Worm (Caenorhabditis elegans) whole organism, midembryonic: Measurements from ENCODE around the gene mcm-6.

Experiments used
- T22C8.4 ChIP-seq: fragments of 200-800 bp; sonication (Bioruptor generic); IDR thresholded peaks from 2 replicates; pipeline ENCODE4 v1.3.6; 2022; ENCODE audit warnings: missing genetic modification characterization, missing compliant biosample characterization
- cog-1 ChIP-seq: sonication (generic microtip); optimal IDR thresholded peaks from 2 replicates; lab custom pipeline; 2016; ENCODE audit warnings: missing genetic modification characterization, missing compliant biosample characterization
- flt-1 ChIP-seq: fragments of 200-800 bp; sonication (Bioruptor generic); IDR thresholded peaks from 2 replicates; pipeline ENCODE4 v1.3.6; 2022; ENCODE audit warnings: missing genetic modification characterization, missing compliant biosample characterization
- klf-2 ChIP-seq: fragments of 200-800 bp; sonication (Bioruptor generic); conservative IDR thresholded peaks from 2 replicates; pipeline ENCODE4 v1.3.6; 2022; ENCODE audit warnings: missing genetic modification reagents, missing genetic modification characterization, missing compliant biosample characterization
- med-1 ChIP-seq: sonication (generic microtip); optimal IDR thresholded peaks from 2 replicates; lab custom pipeline; 2017; ENCODE audit warnings: missing genetic modification characterization, mild to moderate bottlenecking, missing compliant biosample characterization, antibody characterized with exemption, missing genetic modification reagents; ENCODE audit not compliant: insufficient read depth
- ref-1 ChIP-seq: fragments of 200-800 bp; sonication (Bioruptor generic); conservative IDR thresholded peaks from 2 replicates; pipeline ENCODE4 v1.3.6; 2022; ENCODE audit warnings: missing genetic modification reagents, missing genetic modification characterization, missing compliant biosample characterization
- tab-1 ChIP-seq: fragments of 200-800 bp; sonication (Bioruptor generic); IDR thresholded peaks from 2 replicates; pipeline ENCODE4 v1.3.6; 2022; ENCODE audit warnings: missing genetic modification characterization, missing compliant biosample characterization
- ztf-23 ChIP-seq: fragments of 200-800 bp; sonication (Bioruptor generic); IDR thresholded peaks from 2 replicates; pipeline ENCODE4 v1.3.6; 2022; ENCODE audit warnings: missing genetic modification reagents, missing genetic modification characterization, missing compliant biosample characterization
- ztf-29 ChIP-seq: fragments of 200-800 bp; sonication (Bioruptor generic); IDR thresholded peaks from 2 replicates; pipeline ENCODE4 v1.3.6; 2022; ENCODE audit warnings: missing genetic modification reagents, missing genetic modification characterization, missing compliant biosample characterization

mcm-6 gene

DNA sequence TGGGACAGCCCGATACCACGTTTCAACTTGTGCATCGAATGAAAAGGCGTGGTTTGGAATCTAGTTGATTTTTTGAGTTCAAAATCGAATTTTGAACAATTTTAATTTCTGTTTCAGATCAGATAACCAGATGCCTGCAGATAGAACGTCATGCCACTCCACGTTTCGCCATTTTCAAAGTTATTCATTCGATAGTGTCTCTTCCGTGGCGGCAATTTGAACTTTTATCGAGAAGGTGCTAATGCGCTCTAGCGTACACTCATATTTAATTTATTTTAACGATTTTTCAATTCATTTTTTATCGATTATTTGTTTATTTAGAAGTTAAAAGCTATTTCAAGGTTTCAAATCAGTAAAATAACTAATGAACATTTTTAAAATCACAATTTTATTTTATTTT lies 18.3 kb upstream of the mcm-6 start:
- TF ChIP-seq tab-1 (no peak), cog-1 (tag; lab: Kevin White, UChicago) (no peak), ref-1 (GFP tag; lab: Robert Waterston, UW) (no peak), ztf-29 (no peak), klf-2 (no peak), flt-1 (GFP tag; lab: Robert Waterston, UW) (no peak)

DNA sequence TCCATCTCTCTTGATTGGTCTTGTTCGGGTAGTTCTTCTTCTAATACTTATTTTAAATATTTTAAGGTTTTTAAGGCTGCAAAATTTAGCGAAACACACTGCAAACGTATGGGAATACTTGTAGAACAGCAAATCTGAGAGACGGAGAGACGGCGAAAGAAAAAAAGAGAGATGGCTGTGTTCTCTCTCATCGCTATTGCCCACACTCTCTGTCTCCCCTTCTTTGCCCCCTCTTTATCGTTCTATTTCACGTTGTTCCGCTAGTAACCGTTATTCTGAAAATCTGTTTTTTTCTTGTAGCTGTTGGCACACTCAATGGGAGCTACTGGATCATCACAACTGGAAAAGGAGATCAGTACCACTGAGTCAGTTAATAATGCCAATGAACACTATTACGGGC lies 17.8 kb upstream of the mcm-6 start, which contains the start of gene usp-46:
Gene usp-46 (plus strand): TSS at position 301 of the 400 bp plus-strand sequence.
- TF ChIP-seq flt-1 (GFP tag; lab: Robert Waterston, UW) (0 out of 2 replicates have a peak, but pooled peaks have one; percentile 39), ref-1 (GFP tag; lab: Robert Waterston, UW) (no peak)

DNA sequence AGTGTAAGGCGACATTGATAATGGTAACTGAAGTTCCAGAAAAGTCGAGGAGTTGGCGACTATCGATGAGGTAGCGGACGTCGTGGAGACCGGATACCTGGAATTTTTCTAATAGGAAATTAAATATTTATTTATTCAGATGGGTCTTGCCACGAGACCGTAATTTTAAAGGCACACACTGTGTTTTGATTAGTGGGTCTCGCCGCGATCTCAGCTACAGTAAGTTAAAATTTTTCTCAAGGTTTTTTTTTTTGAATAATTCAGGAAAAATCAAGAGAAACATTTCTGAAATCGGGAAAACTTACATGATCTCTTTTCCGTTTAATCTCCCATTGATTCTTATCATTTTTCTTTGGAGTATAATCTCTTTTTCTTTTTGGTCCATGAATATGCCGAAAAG lies 15.1 kb upstream of the mcm-6 start:
- TF ChIP-seq ztf-23 (GFP tag; lab: Robert Waterston, UW) = no peak
- TF ChIP-seq flt-1 (GFP tag; lab: Robert Waterston, UW) = no peak
- no peak for TF ChIP-seq med-1 (GFP tag; lab: Kevin White, UChicago)
- no peak for TF ChIP-seq tab-1
- no peak for TF ChIP-seq cog-1 (tag; lab: Kevin White, UChicago)
- TF ChIP-seq T22C8.4 (GFP tag; lab: Robert Waterston, UW) = no peak

DNA sequence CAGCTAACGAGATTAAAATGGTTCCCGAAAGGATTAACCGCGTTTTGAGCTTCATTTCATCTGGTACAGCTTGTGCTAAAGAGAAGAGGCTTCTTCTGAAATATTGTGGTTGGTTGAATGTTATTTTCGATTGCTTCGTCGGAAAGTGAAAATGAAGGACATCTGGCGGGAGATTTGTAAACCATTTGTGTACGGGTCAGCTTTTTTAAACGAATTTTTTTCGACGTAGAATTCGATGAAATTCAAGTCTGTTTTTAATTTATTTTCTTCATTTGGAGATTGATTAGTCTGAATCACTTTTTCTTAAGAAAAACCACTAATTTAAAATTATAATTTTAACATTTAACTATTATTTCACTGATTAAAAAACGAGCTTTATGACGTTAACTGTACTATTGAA lies 13.9 kb upstream of the mcm-6 start, which contains the start of gene sqv-3:
Gene sqv-3 (minus strand): TSS at position 101 of the 400 bp plus-strand sequence.
- no peak for TF ChIP-seq ztf-29
- no peak for TF ChIP-seq med-1 (GFP tag; lab: Kevin White, UChicago)
- TF ChIP-seq klf-2 = no peak
- no peak for TF ChIP-seq tab-1
- no peak for TF ChIP-seq T22C8.4 (GFP tag; lab: Robert Waterston, UW)
- no peak for TF ChIP-seq ref-1 (GFP tag; lab: Robert Waterston, UW)
- no peak for TF ChIP-seq cog-1 (tag; lab: Kevin White, UChicago)
- TF ChIP-seq flt-1 (GFP tag; lab: Robert Waterston, UW) = no peak
- no peak for TF ChIP-seq ztf-23 (GFP tag; lab: Robert Waterston, UW)

ce11 chrIII:9780665-9781304 lies 13.4 kb upstream of the mcm-6 start, which contains the start of gene vha-1:
Gene vha-1 (plus strand): TSS chrIII:9781254.
- TF ChIP-seq flt-1 (GFP tag; lab: Robert Waterston, UW) (no peak; the same call in 1 of the 2 replicates), tab-1 (no peak), ztf-23 (GFP tag; lab: Robert Waterston, UW) (0 out of 2 replicates have a peak, but pooled peaks have one; percentile 53), cog-1 (tag; lab: Kevin White, UChicago) (peak; percentile 53), ztf-29 (no peak)

- TF ChIP-seq T22C8.4 (GFP tag; lab: Robert Waterston, UW) (no peak), med-1 (GFP tag; lab: Kevin White, UChicago) (no peak), cog-1 (tag; lab: Kevin White, UChicago) (no peak), ztf-23 (GFP tag; lab: Robert Waterston, UW) (no peak), ref-1 (GFP tag; lab: Robert Waterston, UW) (no peak), klf-2 (no peak), flt-1 (GFP tag; lab: Robert Waterston, UW) (no peak), ztf-29 (no peak), tab-1 (no peak)
Observed at ce11 chrIII:9782011-9782436, 12.1 kb upstream of the mcm-6 start, which contains the start of gene vha-2. Gene vha-2 (plus strand): TSS chrIII:9782164.

ce11 chrIII:9782483-9783081 lies 11.6 kb upstream of the mcm-6 start, which contains the start of gene R10E11.6:
Gene R10E11.6 (plus strand): TSS chrIII:9783006.
- TF ChIP-seq ref-1 (GFP tag; lab: Robert Waterston, UW) = no peak
- no peak for TF ChIP-seq ztf-23 (GFP tag; lab: Robert Waterston, UW)
- no peak for TF ChIP-seq ztf-29
- TF ChIP-seq T22C8.4 (GFP tag; lab: Robert Waterston, UW) = no peak
- TF ChIP-seq cog-1 (tag; lab: Kevin White, UChicago) = no peak

DNA sequence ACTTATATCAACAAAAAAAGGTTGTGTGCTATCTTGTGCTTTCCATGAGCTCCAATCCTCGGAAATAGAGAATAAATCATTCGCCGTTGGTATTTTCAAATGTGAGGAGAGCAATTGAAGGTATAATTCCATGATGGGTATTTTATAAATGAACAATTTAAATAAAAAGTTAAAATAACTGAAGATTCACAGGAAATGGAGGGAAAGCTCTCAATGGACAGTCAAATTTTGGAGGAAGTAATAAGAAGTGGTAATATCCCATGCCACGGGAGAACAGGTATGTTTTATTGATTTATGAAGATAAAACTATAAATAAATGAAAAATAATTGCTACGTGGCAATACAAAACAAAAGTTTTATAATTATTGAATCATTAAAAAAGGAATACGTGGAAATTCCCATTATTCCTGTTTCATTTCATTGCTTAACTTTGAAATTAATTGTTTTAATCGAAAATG lies 11.0 kb upstream of the mcm-6 start:
- TF ChIP-seq ref-1 (GFP tag; lab: Robert Waterston, UW) (no peak), ztf-23 (GFP tag; lab: Robert Waterston, UW) (no peak), T22C8.4 (GFP tag; lab: Robert Waterston, UW) (no peak), med-1 (GFP tag; lab: Kevin White, UChicago) (no peak), klf-2 (no peak), cog-1 (tag; lab: Kevin White, UChicago) (no peak), flt-1 (GFP tag; lab: Robert Waterston, UW) (no peak), ztf-29 (no peak), tab-1 (no peak)

DNA sequence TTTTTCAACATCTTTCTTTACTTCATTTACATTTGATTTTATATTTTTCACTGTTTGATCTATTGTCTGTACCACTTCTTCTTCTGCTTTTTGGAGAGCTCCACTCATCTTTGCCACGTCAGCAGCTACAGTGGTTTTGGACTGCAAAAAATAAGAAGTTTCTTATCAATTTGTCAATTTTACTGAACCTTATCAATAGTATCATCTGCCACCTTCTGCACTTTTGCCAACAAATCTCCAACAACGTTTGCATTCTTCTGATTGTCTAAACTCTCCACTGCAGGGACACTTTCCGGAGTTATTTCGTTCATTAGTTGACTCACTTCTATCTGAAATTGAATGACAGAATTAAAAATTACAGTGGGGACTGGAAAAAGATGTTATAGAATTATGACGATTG lies 7.4 kb upstream of the mcm-6 start:
- TF ChIP-seq ztf-29 = no peak
- no peak for TF ChIP-seq flt-1 (GFP tag; lab: Robert Waterston, UW)
- no peak for TF ChIP-seq cog-1 (tag; lab: Kevin White, UChicago)
- no peak for TF ChIP-seq ztf-23 (GFP tag; lab: Robert Waterston, UW)
- no peak for TF ChIP-seq tab-1
- no peak for TF ChIP-seq T22C8.4 (GFP tag; lab: Robert Waterston, UW)
- TF ChIP-seq med-1 (GFP tag; lab: Kevin White, UChicago) = no peak
- no peak for TF ChIP-seq ref-1 (GFP tag; lab: Robert Waterston, UW)
- TF ChIP-seq klf-2 = no peak

- TF ChIP-seq cog-1 (tag; lab: Kevin White, UChicago) = no peak
- TF ChIP-seq med-1 (GFP tag; lab: Kevin White, UChicago) = no peak
- TF ChIP-seq T22C8.4 (GFP tag; lab: Robert Waterston, UW) = no peak
- TF ChIP-seq ref-1 (GFP tag; lab: Robert Waterston, UW) = no peak
- TF ChIP-seq tab-1 = no peak
- TF ChIP-seq flt-1 (GFP tag; lab: Robert Waterston, UW) = no peak
- no peak for TF ChIP-seq klf-2
- TF ChIP-seq ztf-29 = no peak
- TF ChIP-seq ztf-23 (GFP tag; lab: Robert Waterston, UW) = no peak
Observed at ce11 chrIII:9789083-9789482, 5.1 kb upstream of the mcm-6 start.
